Worm (Caenorhabditis elegans) whole organism, young adult: ENCODE data around the gene C16C8.19.

Experiments used
- B0035.1 ChIP-seq: sonication (generic microtip); optimal IDR thresholded peaks from 2 replicates; lab custom pipeline; 2016; ENCODE audit warnings: missing genetic modification characterization, mild to moderate bottlenecking, missing compliant biosample characterization, missing genotype, missing genetic modification reagents
- C06A6.2 ChIP-seq: fragments of 200-800 bp; sonication (Bioruptor generic); conservative IDR thresholded peaks from 2 replicates; pipeline ENCODE4 v1.3.6; 2022; ENCODE audit warnings: missing genetic modification characterization, missing compliant biosample characterization
- D2030.7 ChIP-seq: fragments of 200-800 bp; sonication (Bioruptor generic); IDR thresholded peaks from 2 replicates; pipeline ENCODE4 v1.3.6; 2022; ENCODE audit warnings: missing genetic modification reagents, missing genetic modification characterization, missing compliant biosample characterization
- F22D6.2 ChIP-seq: sonication (generic microtip); optimal IDR thresholded peaks from 2 replicates; lab custom pipeline; 2016; ENCODE audit warnings: mild to moderate bottlenecking, missing genetic modification characterization, missing compliant biosample characterization
- F23B12.7 ChIP-seq: sonication (generic microtip); optimal IDR thresholded peaks from 2 replicates; lab custom pipeline; 2017; ENCODE audit warnings: missing genetic modification characterization, mild to moderate bottlenecking, missing compliant biosample characterization, antibody characterized with exemption, moderate library complexity; ENCODE audit not compliant: insufficient read depth
- F49E8.2 ChIP-seq: sonication (generic microtip); optimal IDR thresholded peaks from 3 replicates; lab custom pipeline; 2017; ENCODE audit warnings: missing genetic modification characterization, mild to moderate bottlenecking, missing compliant biosample characterization, antibody characterized with exemption, moderate library complexity; ENCODE audit not compliant: insufficient read depth
- F57A8.1 ChIP-seq: fragments of 200-800 bp; sonication (Bioruptor generic); optimal IDR thresholded peaks from 2 replicates; lab custom pipeline; 2018; ENCODE audit warnings: mild to moderate bottlenecking, missing genetic modification characterization, moderate library complexity, missing compliant biosample characterization
- F57C9.4 ChIP-seq: sonication (generic microtip); optimal IDR thresholded peaks from 2 replicates; lab custom pipeline; 2017; ENCODE audit warnings: mild to moderate bottlenecking, missing genetic modification characterization, missing compliant biosample characterization
- K11D2.4 ChIP-seq: fragments of 200-800 bp; sonication (Bioruptor generic); IDR thresholded peaks from 2 replicates; pipeline ENCODE4 v1.3.6; 2022; ENCODE audit warnings: missing genetic modification reagents, missing genetic modification characterization, missing compliant biosample characterization
- K12H6.12 ChIP-seq: fragments of 200-800 bp; sonication (Bioruptor generic); optimal IDR thresholded peaks from 2 replicates; lab custom pipeline; 2018; ENCODE audit warnings: mild to moderate bottlenecking, missing genetic modification characterization, missing compliant biosample characterization
- Y53G8AR.9 ChIP-seq: fragments of 200-800 bp; sonication (Bioruptor generic); conservative IDR thresholded peaks from 2 replicates; pipeline ENCODE4 v1.3.6; 2022; ENCODE audit warnings: missing genetic modification reagents, missing genetic modification characterization, missing compliant biosample characterization
- ama-1 ChIP-seq, 3 experiments: fragments of 150-350 bp in 1 of 3; sonication (generic microtip) in 2 of 3; optimal IDR thresholded peaks; 2 replicates each; lab custom pipeline; 2014 to 2018; ENCODE audit warnings: missing biosample characterization in 2 of 3, missing genetic modification characterization in 2 of 3, missing genetic modification reagents in 2 of 3
- aptf-3 ChIP-seq: fragments of 200-800 bp; sonication (Bioruptor generic); IDR thresholded peaks from 2 replicates; pipeline ENCODE4 v1.3.6; 2022; ENCODE audit warnings: missing genetic modification characterization, missing compliant biosample characterization
- attf-6 ChIP-seq: fragments of 200-800 bp; sonication (Bioruptor generic); IDR thresholded peaks from 2 replicates; pipeline ENCODE4 v1.3.6; 2022; ENCODE audit warnings: missing genetic modification reagents, missing genetic modification characterization, missing compliant biosample characterization
- bed-1 ChIP-seq: fragments of 200-800 bp; sonication (Bioruptor generic); IDR thresholded peaks from 2 replicates; pipeline ENCODE4 v1.3.6; 2022; ENCODE audit warnings: missing genetic modification reagents, missing genetic modification characterization, missing compliant biosample characterization
- bed-2 ChIP-seq: fragments of 200-800 bp; sonication (Bioruptor generic); IDR thresholded peaks from 2 replicates; pipeline ENCODE4 v1.3.6; 2022; ENCODE audit warnings: missing genetic modification reagents, missing genetic modification characterization, missing compliant biosample characterization
- cebp-1 ChIP-seq, 2 experiments: fragments of 200-800 bp in 1 of 2; sonication (Bioruptor generic) in 1 of 2; sonication (generic microtip) in 1 of 2; IDR thresholded peaks in 1 of 2; optimal IDR thresholded peaks in 1 of 2; 2 replicates each; pipeline versions ENCODE4 v1.3.6 to Lab custom; 2017 to 2022; ENCODE audit warnings: missing compliant biosample characterization in 2 of 2, missing genetic modification characterization in 2 of 2, mild to moderate bottlenecking in 1 of 2, missing genetic modification reagents in 1 of 2, moderate library complexity in 1 of 2
- dpl-1 ChIP-seq: fragments of 150-350 bp; optimal IDR thresholded peaks from 2 replicates; lab custom pipeline; 2014; ENCODE audit warnings: missing biosample characterization, missing genetic modification reagents, missing genetic modification characterization
- egl-44 ChIP-seq: fragments of 200-800 bp; sonication (Bioruptor generic); IDR thresholded peaks from 2 replicates; pipeline ENCODE4 v1.3.6; 2022; ENCODE audit warnings: missing genetic modification reagents, missing genetic modification characterization, missing compliant biosample characterization
- egrh-3 ChIP-seq: fragments of 200-800 bp; sonication (Bioruptor generic); IDR thresholded peaks from 2 replicates; pipeline ENCODE4 v1.3.6; 2022; ENCODE audit warnings: missing genetic modification reagents, missing genetic modification characterization, missing compliant biosample characterization
- ekl-4 ChIP-seq: fragments of 200-800 bp; sonication (Bioruptor generic); IDR thresholded peaks from 2 replicates; pipeline ENCODE4 v1.3.6; 2022; ENCODE audit warnings: missing genetic modification reagents, missing genetic modification characterization, missing compliant biosample characterization
- hlh-12 ChIP-seq: sonication (generic microtip); optimal IDR thresholded peaks from 2 replicates; lab custom pipeline; 2016; ENCODE audit warnings: missing genetic modification characterization, missing compliant biosample characterization
- hmg-20 ChIP-seq: fragments of 200-800 bp; sonication (Bioruptor generic); IDR thresholded peaks from 2 replicates; pipeline ENCODE4 v1.3.6; 2022; ENCODE audit warnings: missing genetic modification reagents, missing genetic modification characterization, missing compliant biosample characterization
- hrde-1 ChIP-seq: sonication (generic microtip); optimal IDR thresholded peaks from 2 replicates; lab custom pipeline; 2016; ENCODE audit warnings: missing genetic modification characterization, mild to moderate bottlenecking, missing compliant biosample characterization, moderate library complexity, missing genotype, missing genetic modification reagents, borderline replicate concordance
- hsf-1 ChIP-seq: fragments of 200-800 bp; sonication (Bioruptor generic); IDR thresholded peaks from 2 replicates; pipeline ENCODE4 v1.3.6; 2022; ENCODE audit warnings: missing genetic modification reagents, missing genetic modification characterization, missing compliant biosample characterization
- let-526 ChIP-seq: fragments of 200-800 bp; sonication (Bioruptor generic); IDR thresholded peaks from 2 replicates; pipeline ENCODE4 v1.3.6; 2022; ENCODE audit warnings: missing genetic modification reagents, missing genetic modification characterization, missing compliant biosample characterization
- lsy-27 ChIP-seq: sonication (generic microtip); optimal IDR thresholded peaks from 2 replicates; lab custom pipeline; 2017; ENCODE audit warnings: missing genetic modification characterization, mild to moderate bottlenecking, missing compliant biosample characterization, antibody characterized with exemption, missing genotype, borderline replicate concordance; ENCODE audit not compliant: insufficient read depth
- madf-8 ChIP-seq: fragments of 200-800 bp; sonication (Bioruptor generic); conservative IDR thresholded peaks from 2 replicates; pipeline ENCODE4 v1.3.6; 2022; ENCODE audit warnings: missing genetic modification reagents, missing genetic modification characterization, missing compliant biosample characterization
- pbrm-1 ChIP-seq: fragments of 200-800 bp; sonication (Bioruptor generic); IDR thresholded peaks from 2 replicates; pipeline ENCODE4 v1.3.6; 2022; ENCODE audit warnings: missing genetic modification reagents, missing genetic modification characterization, missing compliant biosample characterization
- pha-4 ChIP-seq: fragments of 150-350 bp; sonication (generic microtip); optimal IDR thresholded peaks from 2 replicates; lab custom pipeline; 2014; ENCODE audit warnings: missing biosample characterization, missing genetic modification reagents, missing genetic modification characterization
- repo-1 ChIP-seq: sonication (generic microtip); optimal IDR thresholded peaks from 2 replicates; lab custom pipeline; 2017; ENCODE audit warnings: mild to moderate bottlenecking, missing genetic modification characterization, missing compliant biosample characterization
- sea-2 ChIP-seq: fragments of 200-800 bp; sonication (Bioruptor generic); IDR thresholded peaks from 2 replicates; pipeline ENCODE4 v1.3.6; 2022; ENCODE audit warnings: missing genetic modification characterization, missing compliant biosample characterization
- tbx-9 ChIP-seq: sonication (generic microtip); optimal IDR thresholded peaks from 2 replicates; lab custom pipeline; 2016; ENCODE audit warnings: borderline replicate concordance, missing genetic modification characterization, inconsistent platforms, missing compliant biosample characterization
- tlf-1 ChIP-seq: fragments of 200-800 bp; sonication (Bioruptor generic); optimal IDR thresholded peaks from 2 replicates; lab custom pipeline; 2018; ENCODE audit warnings: mild to moderate bottlenecking, missing genetic modification characterization, missing compliant biosample characterization
- unc-62 ChIP-seq: fragments of 150-350 bp; optimal IDR thresholded peaks from 2 replicates; lab custom pipeline; 2014; ENCODE audit warnings: missing biosample characterization, missing genetic modification reagents, missing genetic modification characterization
- ztf-18 ChIP-seq: sonication (generic microtip); optimal IDR thresholded peaks from 2 replicates; lab custom pipeline; 2016; ENCODE audit warnings: missing genotype, mild to moderate bottlenecking, missing genetic modification characterization, missing compliant biosample characterization
- ztf-25 ChIP-seq: fragments of 200-800 bp; sonication (Bioruptor generic); IDR thresholded peaks from 2 replicates; pipeline ENCODE4 v1.3.6; 2022; ENCODE audit warnings: missing genetic modification reagents, missing genetic modification characterization, missing compliant biosample characterization
- ztf-26 ChIP-seq: sonication (generic microtip); optimal IDR thresholded peaks from 2 replicates; lab custom pipeline; 2017; ENCODE audit warnings: missing genetic modification characterization, missing compliant biosample characterization
- ztf-6 ChIP-seq: fragments of 200-800 bp; sonication (Bioruptor generic); IDR thresholded peaks from 2 replicates; pipeline ENCODE4 v1.3.6; 2022; ENCODE audit warnings: missing genetic modification reagents, missing genetic modification characterization, missing compliant biosample characterization

Gene C16C8.19

ce11 chrII:3459199-3459598 lies 912 bp downstream of the C16C8.19 start:
- no peak for TF ChIP-seq tlf-1
- TF ChIP-seq ztf-26 (tag; lab: Kevin White, UChicago): no peak
- TF ChIP-seq F57A8.1 (GFP tag; lab: Kevin White, UChicago): no peak
- no peak for TF ChIP-seq cebp-1 (GFP tag; IDR thresholded peaks at IDR 0.05; lab: Robert Waterston, UW)
- no peak for TF ChIP-seq cebp-1 (tag; optimal IDR thresholded peaks at IDR 0.05; lab: Kevin White, UChicago)
- no peak for TF ChIP-seq egrh-3 (GFP tag; lab: Robert Waterston, UW)
- no peak for TF ChIP-seq ztf-6
- TF ChIP-seq F23B12.7 (tag; lab: Kevin White, UChicago): no peak
- TF ChIP-seq pbrm-1 (GFP tag; lab: Robert Waterston, UW): no peak

- TF ChIP-seq repo-1 (tag; lab: Kevin White, UChicago) (no peak), pbrm-1 (GFP tag; lab: Robert Waterston, UW) (no peak), lsy-27 (no peak), ztf-6 (no peak), bed-2 (GFP tag; lab: Robert Waterston, UW) (no peak), F49E8.2 (no peak), unc-62 (GFP tag; lab: Kevin White, UChicago) (no peak), F23B12.7 (tag; lab: Kevin White, UChicago) (no peak), C06A6.2 (no peak), F57A8.1 (GFP tag; lab: Kevin White, UChicago) (no peak), ekl-4 (GFP tag; lab: Robert Waterston, UW) (no peak), hmg-20 (GFP tag; lab: Robert Waterston, UW) (no peak), Y53G8AR.9 (GFP tag; lab: Robert Waterston, UW) (no peak), dpl-1 (GFP tag; lab: Kevin White, UChicago) (no peak), sea-2 (GFP tag; lab: Robert Waterston, UW) (no peak)
These were observed 1.8 kb downstream of the C16C8.19 start, which contains the start of gene C16C8.7 for ce11 chrII:3460048-3460447. Gene C16C8.7, minus strand, starts transcription at chrII:3460148.

DNA sequence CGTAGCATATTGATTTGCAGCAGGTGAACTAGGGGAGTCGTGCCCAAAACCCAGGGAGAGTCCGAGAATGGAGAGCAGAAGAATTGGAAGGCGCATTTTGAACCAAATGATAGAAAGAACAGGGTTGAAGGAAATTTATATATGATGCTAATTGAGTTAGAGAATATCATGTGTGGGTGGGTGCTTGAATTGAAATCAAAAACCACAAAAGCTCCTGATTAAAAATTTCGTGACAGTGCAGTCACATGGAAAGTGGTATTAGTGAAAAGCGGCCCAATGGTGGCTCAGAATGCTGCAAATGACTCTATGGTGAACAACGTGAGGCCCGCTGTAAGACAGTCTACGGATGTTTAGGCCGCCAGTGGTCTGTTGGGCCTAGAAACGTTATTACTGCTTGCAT lies 3.3 kb downstream of the C16C8.19 start, which contains the start of gene C16C8.8:
C16C8.8 (minus strand) TSS at position 101 of the 400 bp plus-strand sequence.
- TF ChIP-seq B0035.1 (tag; lab: Kevin White, UChicago) (no peak), pha-4 (tag; lab: Kevin White, UChicago) (no peak), aptf-3 (GFP tag; lab: Robert Waterston, UW) (no peak), let-526 (GFP tag; lab: Robert Waterston, UW) (no peak), hrde-1 (tag; lab: Kevin White, UChicago) (no peak), F57A8.1 (GFP tag; lab: Kevin White, UChicago) (no peak), bed-1 (GFP tag; lab: Robert Waterston, UW) (no peak), hlh-12 (tag; lab: Kevin White, UChicago) (no peak), ztf-18 (no peak), F57C9.4 (tag; lab: Kevin White, UChicago) (no peak), ama-1 (optimal IDR thresholded peaks at IDR 0.05; lab: Kevin White, UChicago) (no peak), ama-1 (GFP tag; optimal IDR thresholded peaks at IDR 0.05; lab: Kevin White, UChicago) (no peak), D2030.7 (GFP tag; lab: Robert Waterston, UW) (no peak)

DNA sequence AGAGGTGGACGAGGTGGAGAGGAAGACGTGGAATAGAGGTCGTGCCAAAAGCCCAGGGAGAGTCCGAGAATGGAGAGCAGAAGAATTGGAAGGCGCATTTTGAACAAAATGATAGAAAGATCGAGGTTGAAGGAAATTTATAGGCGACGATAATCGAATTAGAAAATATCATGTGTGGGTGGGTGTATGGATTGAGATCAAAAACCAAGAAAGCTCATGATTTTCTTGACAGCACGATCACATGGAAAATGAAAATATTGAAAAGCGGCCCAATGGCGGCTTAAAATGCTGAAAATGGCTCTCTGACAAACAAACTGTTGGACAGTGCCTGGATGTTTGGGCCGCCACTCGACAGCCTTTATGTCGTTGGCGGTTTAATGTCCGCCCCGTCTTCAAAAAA lies 4.8 kb downstream of the C16C8.19 start, which contains the start of gene C16C8.9:
C16C8.9 (minus strand) TSS at position 101 of the 400 bp plus-strand sequence.
- TF ChIP-seq K12H6.12 (tag; lab: Kevin White, UChicago) (no peak), tbx-9 (tag; lab: Kevin White, UChicago) (no peak), K11D2.4 (GFP tag; lab: Robert Waterston, UW) (no peak), attf-6 (no peak), hsf-1 (GFP tag; lab: Robert Waterston, UW) (no peak), F22D6.2 (tag; lab: Kevin White, UChicago) (no peak), F57C9.4 (tag; lab: Kevin White, UChicago) (no peak), ztf-25 (GFP tag; lab: Robert Waterston, UW) (no peak), madf-8 (GFP tag; lab: Robert Waterston, UW) (no peak), egl-44 (GFP tag; lab: Robert Waterston, UW) (no peak)
